Worm (Caenorhabditis elegans) whole organism, L4/young adult: Measurements from ENCODE around the gene prk-2.
"Not testable (repeated sequence)": the region's sequence is repeated elsewhere in the genome, so short reads cannot be mapped to it uniquely, and the experiment has no call there.

ENCODE experiments used
- W03F9.2 ChIP-seq: fragments of 150-350 bp; optimal IDR thresholded peaks from 2 replicates; lab custom pipeline; 2014; ENCODE audit warnings: missing biosample characterization, missing genetic modification characterization
- dao-5 ChIP-seq: sonication (generic microtip); optimal IDR thresholded peaks from 2 replicates; lab custom pipeline; 2016; ENCODE audit warnings: missing genotype, missing genetic modification characterization, moderate library complexity, missing compliant biosample characterization
- him-1 ChIP-seq: sonication (generic microtip); optimal IDR thresholded peaks from 2 replicates; lab custom pipeline; 2016; ENCODE audit warnings: missing genotype, missing genetic modification reagents, missing genetic modification characterization, missing compliant biosample characterization

Gene prk-2

DNA sequence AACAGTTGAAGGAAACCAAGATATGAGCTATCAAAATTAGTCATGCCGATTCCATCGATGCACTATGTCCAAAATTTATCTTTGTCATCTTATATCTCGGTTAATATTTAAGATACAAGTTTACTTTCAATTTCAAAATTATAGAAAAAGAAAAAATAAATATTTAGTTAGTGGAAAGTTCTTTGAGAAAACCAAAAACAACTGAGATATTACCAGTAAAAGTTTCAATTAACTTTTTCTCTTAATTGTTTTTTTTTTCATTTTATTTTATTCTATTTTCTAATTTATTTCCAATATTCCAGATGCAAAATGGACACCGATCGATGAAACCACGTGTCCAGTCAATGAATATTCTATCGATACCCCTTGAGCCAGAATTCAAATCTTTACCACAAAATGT is 25.4 kb downstream of the prk-2 start, which contains the start of gene gei-1:
TSS of gene gei-1 (plus strand) at position 301 of the 400 bp plus-strand sequence.
- TF ChIP-seq dao-5 (tag; lab: Kevin White, UChicago) = no peak

DNA sequence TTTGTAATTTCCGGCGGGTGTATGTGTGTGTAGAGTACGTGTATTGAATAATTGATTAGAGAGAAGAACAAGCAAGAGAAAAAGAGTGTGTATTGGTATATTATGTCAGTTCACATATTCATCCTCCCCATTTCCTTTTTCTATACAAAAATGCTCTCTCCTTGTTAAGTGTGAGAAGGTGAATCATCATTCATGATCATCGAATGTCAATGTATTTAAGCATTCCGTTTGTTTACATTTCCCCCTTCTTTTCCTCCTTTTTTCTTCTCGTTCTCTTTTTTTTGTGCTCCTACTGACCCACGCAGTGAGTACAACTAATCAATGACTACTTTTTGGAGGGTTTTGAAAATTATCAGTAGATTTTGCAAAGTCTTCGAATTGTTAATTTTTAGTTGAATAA is 26.5 kb downstream of the prk-2 start:
- TF ChIP-seq him-1 (no peak), W03F9.2 (tag; lab: Kevin White, UChicago) (no peak), dao-5 (tag; lab: Kevin White, UChicago) (no peak)

DNA sequence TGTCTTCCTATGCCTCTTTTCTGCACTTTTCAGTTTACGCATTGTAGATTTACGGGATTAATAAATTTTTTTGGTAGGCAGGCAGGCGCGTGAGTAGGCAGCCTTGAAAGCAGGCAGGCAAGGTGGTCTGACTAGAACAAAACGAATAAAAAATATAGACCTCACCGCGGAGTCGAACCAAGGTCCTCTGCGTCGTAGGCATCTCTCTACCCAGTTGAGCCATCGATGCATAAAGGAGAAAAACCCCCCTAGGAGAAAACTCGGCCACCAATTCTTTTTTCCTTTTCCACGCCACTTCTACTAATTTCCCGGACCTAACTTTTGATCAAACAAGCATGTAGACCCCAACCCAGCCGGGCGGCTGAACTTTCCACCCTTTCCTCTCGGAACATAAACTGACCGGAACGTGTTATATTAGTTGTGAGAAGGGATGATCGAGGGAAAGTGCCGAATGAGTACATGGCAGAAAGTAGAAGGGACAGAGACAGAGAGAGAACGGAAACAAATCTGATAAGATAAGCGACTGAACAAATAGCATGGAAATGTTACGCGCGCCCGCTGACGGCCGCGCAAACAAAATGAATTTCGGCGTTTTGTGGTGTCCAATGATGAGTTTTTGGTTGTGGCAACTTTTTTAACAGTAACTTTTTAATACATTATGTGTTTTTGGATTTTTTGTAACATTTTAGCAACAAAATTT is 30.5 kb downstream of the prk-2 start:
- TF ChIP-seq W03F9.2 (tag; lab: Kevin White, UChicago) (no peak), him-1 (no peak), dao-5 (tag; lab: Kevin White, UChicago) (no peak)

DNA sequence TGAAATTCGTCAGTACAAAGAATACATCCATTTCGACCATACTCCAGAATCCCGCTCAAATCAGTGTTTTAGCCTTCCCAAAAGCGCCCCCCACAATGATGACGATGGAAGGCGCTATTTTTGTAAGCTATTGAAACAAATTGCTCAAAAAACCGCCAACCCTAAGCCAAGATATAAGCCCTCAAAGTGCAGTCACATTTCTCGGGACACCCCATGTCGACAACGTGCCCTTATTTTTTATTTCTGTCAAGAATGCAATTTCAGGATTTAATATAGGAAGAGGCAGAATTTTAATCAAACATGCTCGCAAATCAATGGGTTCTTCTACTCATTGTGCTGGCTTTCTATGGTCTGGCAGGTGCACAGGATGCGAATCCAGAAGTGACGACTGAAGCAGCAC is 37.3 kb downstream of the prk-2 start, which contains the start of gene Y53G8AR.1:
TSS of gene Y53G8AR.1 (plus strand) at position 301 of the 400 bp plus-strand sequence.
- TF ChIP-seq W03F9.2 (tag; lab: Kevin White, UChicago); him-1; dao-5 (tag; lab: Kevin White, UChicago): not testable (repeated sequence)

DNA sequence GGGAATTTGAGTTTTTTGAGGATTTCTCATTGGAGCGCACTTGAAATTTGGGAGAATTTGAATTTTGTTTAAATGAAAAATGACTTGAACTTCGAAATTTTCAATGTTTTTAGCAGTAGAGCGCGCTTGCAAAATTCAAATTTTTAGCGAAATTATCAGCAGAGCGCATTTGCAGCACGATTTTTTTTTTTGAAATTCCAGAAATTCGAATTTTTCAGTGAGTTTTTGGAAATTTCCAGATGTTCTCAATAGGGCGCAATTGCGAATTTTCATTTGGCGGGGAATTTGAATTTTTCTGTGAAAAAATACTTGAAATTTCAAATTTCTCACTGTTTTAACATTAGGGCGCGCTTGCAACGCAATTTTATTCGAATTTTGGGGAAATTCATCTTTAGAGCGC is 38.2 kb downstream of the prk-2 start:
- TF ChIP-seq him-1 = no peak
- no peak for TF ChIP-seq dao-5 (tag; lab: Kevin White, UChicago)
- TF ChIP-seq W03F9.2 (tag; lab: Kevin White, UChicago) = no peak

DNA sequence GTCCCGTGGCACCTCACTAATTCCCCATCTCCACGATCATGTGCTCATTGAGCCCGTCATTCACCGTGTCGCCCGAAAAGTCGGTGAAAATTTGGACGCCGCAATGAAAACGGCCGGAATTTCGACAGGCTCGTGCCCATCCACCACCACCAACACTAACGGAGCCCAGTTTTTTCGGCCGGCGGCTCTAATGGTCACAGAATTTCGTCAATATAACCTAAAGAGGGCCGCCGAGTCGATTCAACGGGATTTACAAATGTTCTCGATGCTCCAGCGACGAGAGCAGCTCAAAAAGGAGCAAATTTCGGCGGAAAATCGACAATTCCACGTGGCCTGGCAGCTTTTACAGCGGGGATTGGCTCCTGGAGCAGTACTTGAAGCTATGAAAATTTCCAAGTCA is 40.5 kb downstream of the prk-2 start:
- no peak for TF ChIP-seq dao-5 (tag; lab: Kevin White, UChicago)

DNA sequence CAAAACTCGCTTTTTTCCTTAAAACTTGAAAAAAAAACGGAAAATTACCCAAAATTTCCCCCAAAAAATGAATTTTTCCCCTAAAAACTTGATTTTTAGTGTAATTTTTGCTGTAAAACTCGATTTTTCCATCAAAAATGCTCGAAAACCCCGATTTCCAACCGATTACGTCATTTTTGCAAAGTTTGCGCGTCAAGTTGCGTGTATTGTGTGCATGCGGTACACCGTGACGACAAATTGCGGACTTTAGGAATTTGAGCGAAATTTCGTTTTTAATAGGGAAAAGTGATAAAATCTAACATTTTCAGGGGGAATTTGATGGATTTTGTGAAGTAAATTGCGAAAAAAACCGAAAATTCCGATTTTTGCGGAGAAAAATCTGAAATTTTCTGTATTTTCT is 46.1 kb downstream of the prk-2 start:
- no peak for TF ChIP-seq dao-5 (tag; lab: Kevin White, UChicago)
- peak; percentile 24 for TF ChIP-seq W03F9.2 (tag; lab: Kevin White, UChicago)

DNA sequence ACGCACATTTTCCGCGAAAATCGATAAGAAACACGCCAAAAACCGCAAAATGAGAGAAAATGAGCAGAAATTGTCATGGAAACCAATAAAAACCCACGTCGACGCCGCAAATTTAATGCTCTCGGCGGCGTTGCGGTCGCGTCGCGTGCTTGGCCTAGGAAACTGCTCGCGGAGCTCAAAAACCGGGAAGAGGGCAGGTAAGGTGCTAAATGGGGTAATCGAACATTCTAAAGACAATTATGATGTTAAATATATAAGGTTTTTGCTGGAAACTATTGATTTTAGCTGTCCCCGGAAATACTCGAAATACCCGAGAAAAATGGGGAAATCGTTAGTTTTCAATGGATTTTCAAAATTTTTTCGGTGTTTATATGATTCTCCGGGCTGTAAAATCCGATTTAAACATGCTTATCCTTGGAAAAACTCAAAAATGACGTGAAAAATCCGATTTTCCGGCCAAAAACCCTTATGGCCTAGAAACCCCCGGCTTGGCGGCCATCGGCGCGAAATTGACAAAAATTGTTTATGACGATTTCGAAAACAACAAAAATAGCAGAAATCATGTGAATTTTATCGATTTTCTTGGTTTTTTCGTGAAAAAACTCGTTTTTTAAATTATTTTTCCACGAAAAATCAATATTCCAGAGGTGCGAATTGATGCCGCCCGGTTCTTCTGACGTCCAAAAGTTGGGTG is 47.5 kb downstream of the prk-2 start, which contains the start of gene phf-15:
TSS of gene phf-15 (plus strand) at position 537 of the 694 bp plus-strand sequence.
- no peak for TF ChIP-seq him-1
- no peak for TF ChIP-seq dao-5 (tag; lab: Kevin White, UChicago)
- no peak for TF ChIP-seq W03F9.2 (tag; lab: Kevin White, UChicago)

DNA sequence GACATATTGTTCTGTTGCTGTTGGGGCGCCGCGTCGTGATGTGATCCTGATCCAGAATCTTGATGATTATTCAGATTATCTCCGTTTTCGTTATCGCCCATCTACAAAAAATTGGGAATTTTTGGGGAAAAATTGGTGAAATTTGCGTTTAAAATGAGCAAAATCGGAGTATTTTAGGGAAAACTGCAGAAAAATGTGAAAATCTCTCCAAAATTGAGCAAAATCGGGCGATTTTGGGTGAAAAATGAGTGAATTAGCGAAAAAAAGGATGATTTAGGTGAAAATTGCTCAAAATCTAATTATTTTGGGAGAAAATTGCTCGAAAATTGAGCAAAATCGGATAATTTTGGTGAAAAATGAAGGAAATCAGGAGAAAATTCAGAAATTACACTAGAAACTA is 48.9 kb downstream of the prk-2 start, which contains the start of gene Y53G8AR.9:
TSS of gene Y53G8AR.9 (minus strand) at position 101 of the 400 bp plus-strand sequence.
- TF ChIP-seq dao-5 (tag; lab: Kevin White, UChicago) (no peak), him-1 (no peak), W03F9.2 (tag; lab: Kevin White, UChicago) (no peak)

DNA sequence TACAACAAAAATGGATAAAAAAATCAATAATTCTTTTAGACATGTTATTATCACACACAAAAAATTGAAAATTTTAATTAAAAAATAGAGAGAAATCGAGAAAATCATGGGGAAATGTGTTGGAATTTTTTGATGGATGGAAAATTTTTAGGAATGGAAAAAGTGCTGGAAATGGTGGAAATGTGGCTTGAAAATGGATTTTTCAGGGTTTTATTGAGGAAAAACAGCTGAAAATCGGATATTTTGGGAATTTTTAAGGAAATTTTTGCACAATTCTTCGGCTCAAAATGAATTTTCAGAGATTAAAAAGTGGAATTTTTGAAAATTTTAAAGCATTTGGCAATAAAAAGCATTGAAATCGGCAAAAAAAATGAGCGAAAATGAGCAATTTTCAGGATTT is 52.1 kb downstream of the prk-2 start:
- TF ChIP-seq him-1 = no peak
- no peak for TF ChIP-seq W03F9.2 (tag; lab: Kevin White, UChicago)
- TF ChIP-seq dao-5 (tag; lab: Kevin White, UChicago) = no peak
